Worm (Caenorhabditis elegans) whole organism, L2 larva: ENCODE measurements around the gene rbc-1.

Source experiments
- mdl-1 ChIP-seq, 2 experiments: fragments of 150-350 bp in 1 of 2; sonication (generic microtip) in 1 of 2; optimal IDR thresholded peaks; 2 replicates each; lab custom pipeline; 2017; ENCODE audit warnings: missing biosample characterization in 2 of 2, missing genetic modification characterization in 2 of 2
- unc-62 ChIP-seq: fragments of 150-350 bp; optimal IDR thresholded peaks from 2 replicates; lab custom pipeline; 2014; ENCODE audit warnings: missing biosample characterization, missing genetic modification reagents, missing genetic modification characterization
- zag-1 ChIP-seq: fragments of 150-350 bp; optimal IDR thresholded peaks from 2 replicates; lab custom pipeline; 2014; ENCODE audit warnings: missing biosample characterization, missing genetic modification characterization
- ztf-4 ChIP-seq: fragments of 150-350 bp; optimal IDR thresholded peaks from 2 replicates; lab custom pipeline; 2014; ENCODE audit warnings: missing biosample characterization, missing genetic modification characterization

ce11 chrX:14636712-14637111 is 25.5 kb downstream of the rbc-1 start:
- TF ChIP-seq mdl-1 (tag; optimal IDR thresholded peaks at IDR 0.05; lab: Kevin White, UChicago) (no peak), unc-62 (GFP tag; lab: Kevin White, UChicago) (no peak), ztf-4 (tag; lab: Kevin White, UChicago) (no peak), zag-1 (tag; lab: Kevin White, UChicago) (peak; percentile 59)
